Worm (Caenorhabditis elegans): ENCODE results near the gene K10C8.4.

- TF ChIP-seq pha-4 (tag; optimal IDR thresholded peaks at IDR 0.05) (peak; percentile 19), ztf-4 (tag; optimal IDR thresholded peaks at IDR 0.05) (no peak)
These were observed 40.2 kb downstream of the K10C8.4 start, which contains the start of gene cky-1 for ce11 chrV:12736166-12736753.

All from whole organism, L3 larva.